Fruit fly (Drosophila melanogaster) whole organism, embryonic: ENCODE data around the gene cort.

Source experiments
- Awh ChIP-seq: fragments of 200-800 bp; sonication (Bioruptor generic); IDR thresholded peaks from 2 replicates; pipeline ENCODE4, ENCODE4 v1.3.6; 2022; ENCODE audit warnings: missing biosample characterization, missing genetic modification characterization
- BEAF-32 ChIP-seq: fragments of 200-800 bp; sonication (Bioruptor generic); optimal IDR thresholded peaks from 3 replicates; lab custom pipeline; 2017; ENCODE audit warnings: missing biosample characterization, missing genetic modification characterization, mild to moderate bottlenecking, moderate library complexity, missing genetic modification reagents
- Bgb ChIP-seq: fragments of 200-800 bp; sonication (Bioruptor generic); IDR thresholded peaks from 2 replicates; pipeline ENCODE4 v1.3.6; 2022; ENCODE audit warnings: missing biosample characterization, missing genetic modification characterization; ENCODE audit not compliant: partially characterized antibody
- CG10321 ChIP-seq: fragments of 200-800 bp; sonication (Bioruptor generic); IDR thresholded peaks from 2 replicates; pipeline ENCODE4 v1.3.6; 2022; ENCODE audit warnings: missing biosample characterization, missing genetic modification characterization
- CG12942 ChIP-seq: fragments of 200-800 bp; sonication (Bioruptor generic); optimal IDR thresholded peaks from 3 replicates; lab custom pipeline; 2016; ENCODE audit warnings: missing biosample characterization, missing genetic modification characterization
- CG13624 ChIP-seq: fragments of 200-800 bp; sonication (Bioruptor generic); optimal IDR thresholded peaks from 2 replicates; lab custom pipeline; 2016; ENCODE audit warnings: missing biosample characterization, missing genetic modification characterization
- CG14441 ChIP-seq: fragments of 200-800 bp; sonication (Bioruptor generic); IDR thresholded peaks from 2 replicates; pipeline ENCODE4 v1.3.6; 2022; ENCODE audit warnings: missing biosample characterization, missing genetic modification characterization
- CG1647 ChIP-seq: fragments of 200-800 bp; sonication (Bioruptor generic); optimal IDR thresholded peaks from 3 replicates; lab custom pipeline; 2016; ENCODE audit warnings: missing biosample characterization, missing genetic modification characterization
- CG17186 ChIP-seq: fragments of 200-800 bp; sonication (Bioruptor generic); optimal IDR thresholded peaks from 3 replicates; lab custom pipeline; 2017; ENCODE audit warnings: missing biosample characterization, missing genetic modification reagents, missing genetic modification characterization
- CG17361 ChIP-seq: fragments of 200-800 bp; sonication (Bioruptor generic); IDR thresholded peaks from 3 replicates; pipeline ENCODE4 v1.3.6; 2022; ENCODE audit warnings: missing biosample characterization, missing genetic modification characterization
- CG1792 ChIP-seq: fragments of 200-800 bp; sonication (Bioruptor generic); optimal IDR thresholded peaks from 2 replicates; lab custom pipeline; 2016; ENCODE audit warnings: missing biosample characterization, missing genetic modification characterization
- CG2678 ChIP-seq: fragments of 200-800 bp; sonication (Bioruptor generic); optimal IDR thresholded peaks from 3 replicates; lab custom pipeline; 2019; ENCODE audit warnings: missing biosample characterization, mild to moderate bottlenecking, missing genetic modification characterization, moderate library complexity
- CG2712 ChIP-seq: fragments of 200-800 bp; optimal IDR thresholded peaks from 3 replicates; lab custom pipeline; 2019; ENCODE audit warnings: missing biosample characterization, mild to moderate bottlenecking, missing genetic modification characterization, moderate library complexity
- CG32767 ChIP-seq: fragments of 200-800 bp; sonication (Bioruptor generic); IDR thresholded peaks from 2 replicates; pipeline ENCODE4 v1.3.6; 2022; ENCODE audit warnings: missing biosample characterization, missing genetic modification characterization
- CG3847 ChIP-seq: fragments of 200-800 bp; sonication (Bioruptor generic); IDR thresholded peaks from 2 replicates; pipeline ENCODE4 v1.3.6; 2022; ENCODE audit warnings: missing biosample characterization, missing genetic modification characterization
- CG7357 ChIP-seq: fragments of 200-800 bp; sonication (Bioruptor generic); IDR thresholded peaks from 3 replicates; pipeline ENCODE4 v1.3.6; 2022; ENCODE audit warnings: missing biosample characterization, missing genetic modification characterization
- CG7963 ChIP-seq: fragments of 200-800 bp; sonication (Bioruptor generic); IDR thresholded peaks from 3 replicates; pipeline ENCODE4 v1.3.6; 2022; ENCODE audit warnings: missing biosample characterization, missing genetic modification characterization; ENCODE audit not compliant: partially characterized antibody
- CG9797 ChIP-seq: fragments of 200-800 bp; sonication (Bioruptor generic); optimal IDR thresholded peaks from 3 replicates; lab custom pipeline; 2018; ENCODE audit warnings: missing biosample characterization, mild to moderate bottlenecking, missing genetic modification characterization
- Dbx ChIP-seq: fragments of 200-800 bp; sonication (Bioruptor generic); IDR thresholded peaks from 3 replicates; pipeline ENCODE4 v1.3.6; 2022; ENCODE audit warnings: missing biosample characterization, missing genetic modification characterization
- Dll ChIP-seq: fragments of 200-800 bp; sonication (Bioruptor generic); IDR thresholded peaks from 4 replicates; pipeline ENCODE4 v1.3.6; 2022; ENCODE audit warnings: missing biosample characterization, missing genetic modification characterization; ENCODE audit not compliant: partially characterized antibody
- Doc3 ChIP-seq: fragments of 200-800 bp; sonication (Bioruptor generic); IDR thresholded peaks from 3 replicates; pipeline ENCODE4 v1.3.6; 2022; ENCODE audit warnings: missing biosample characterization, missing genetic modification characterization; ENCODE audit not compliant: partially characterized antibody
- Dp ChIP-seq: fragments of 200-800 bp; sonication (Bioruptor generic); optimal IDR thresholded peaks from 2 replicates; lab custom pipeline; 2018; ENCODE audit warnings: missing biosample characterization, mild to moderate bottlenecking, missing genetic modification characterization, moderate library complexity
- E2f1 ChIP-seq: fragments of 200-800 bp; sonication (Bioruptor generic); IDR thresholded peaks from 2 replicates; pipeline ENCODE4 v1.3.6; 2022; ENCODE audit warnings: missing biosample characterization, missing genetic modification characterization
- Jarid2 ChIP-seq: fragments of 200-800 bp; sonication (Bioruptor generic); optimal IDR thresholded peaks from 3 replicates; lab custom pipeline; 2017; ENCODE audit warnings: mild to moderate bottlenecking, missing biosample characterization, missing genetic modification reagents, missing genetic modification characterization
- Mad ChIP-seq: fragments of 200-800 bp; sonication (Bioruptor generic); optimal IDR thresholded peaks from 2 replicates; lab custom pipeline; 2016; ENCODE audit warnings: missing biosample characterization, missing genetic modification characterization
- Mes4 ChIP-seq: fragments of 200-800 bp; sonication (Bioruptor generic); optimal IDR thresholded peaks from 2 replicates; lab custom pipeline; 2016; ENCODE audit warnings: missing biosample characterization, missing genetic modification characterization
- NC2β ChIP-seq: fragments of 200-800 bp; sonication (Bioruptor generic); optimal IDR thresholded peaks from 2 replicates; lab custom pipeline; 2016; ENCODE audit warnings: missing biosample characterization, missing genetic modification characterization
- Pdp1 ChIP-seq, 2 experiments: fragments of 200-800 bp; sonication (Bioruptor generic); optimal IDR thresholded peaks; 3 replicates each; lab custom pipeline; 2016; ENCODE audit warnings: missing biosample characterization in 2 of 2, missing genetic modification characterization in 2 of 2, mild to moderate bottlenecking in 1 of 2, moderate library complexity in 1 of 2
- Rfx ChIP-seq: fragments of 200-800 bp; sonication (Bioruptor generic); IDR thresholded peaks from 2 replicates; pipeline ENCODE4 v1.3.6; 2022; ENCODE audit warnings: missing biosample characterization, missing genetic modification characterization
- crc ChIP-seq: fragments of 200-800 bp; sonication (Bioruptor generic); optimal IDR thresholded peaks from 2 replicates; lab custom pipeline; 2016; ENCODE audit warnings: missing biosample characterization, missing genetic modification characterization
- danr ChIP-seq: fragments of 200-800 bp; sonication (Bioruptor generic); IDR thresholded peaks from 2 replicates; pipeline ENCODE4 v1.3.6; 2022; ENCODE audit warnings: missing biosample characterization, missing genetic modification characterization
- dati ChIP-seq: fragments of 200-800 bp; sonication (Bioruptor generic); IDR thresholded peaks from 2 replicates; pipeline ENCODE4 v1.3.6; 2022; ENCODE audit warnings: missing biosample characterization, missing genetic modification characterization
- ewg ChIP-seq: fragments of 200-800 bp; sonication (Bioruptor generic); optimal IDR thresholded peaks from 3 replicates; lab custom pipeline; 2017; ENCODE audit warnings: mild to moderate bottlenecking, missing biosample characterization, missing genetic modification reagents, missing genetic modification characterization
- gcm ChIP-seq: fragments of 200-800 bp; sonication (Bioruptor generic); optimal IDR thresholded peaks from 2 replicates; lab custom pipeline; 2019; ENCODE audit warnings: missing biosample characterization, mild to moderate bottlenecking, missing genetic modification characterization, moderate library complexity
- grn ChIP-seq: fragments of 200-800 bp; sonication (Bioruptor generic); optimal IDR thresholded peaks from 3 replicates; lab custom pipeline; 2017; ENCODE audit warnings: missing biosample characterization, missing genetic modification characterization
- hbn ChIP-seq: fragments of 200-800 bp; sonication (Bioruptor generic); IDR thresholded peaks from 2 replicates; pipeline ENCODE4 v1.3.6; 2022; ENCODE audit warnings: missing biosample characterization, missing genetic modification characterization; ENCODE audit not compliant: partially characterized antibody
- lab ChIP-seq: fragments of 200-800 bp; sonication (Bioruptor generic); optimal IDR thresholded peaks from 3 replicates; lab custom pipeline; 2017; ENCODE audit warnings: missing biosample characterization, missing genetic modification characterization, mild to moderate bottlenecking, moderate library complexity, missing genetic modification reagents
- lov ChIP-seq, 2 experiments: fragments of 200-800 bp in 1 of 2; fragments of >200 bp in 1 of 2; sonication (Bioruptor generic) in 1 of 2; IDR thresholded peaks in 1 of 2; optimal IDR thresholded peaks in 1 of 2; 2 replicates in 1 of 2; 3 replicates in 1 of 2; pipeline versions ENCODE4 v1.3.6 to Lab custom; 2017 to 2022; ENCODE audit warnings: missing biosample characterization in 1 of 2, missing genetic modification characterization in 1 of 2
- mirr ChIP-seq: fragments of 200-800 bp; sonication (Bioruptor generic); optimal IDR thresholded peaks from 3 replicates; lab custom pipeline; 2018; ENCODE audit warnings: missing biosample characterization, mild to moderate bottlenecking, missing genetic modification characterization
- nau ChIP-seq: fragments of 200-800 bp; sonication (Bioruptor generic); optimal IDR thresholded peaks from 3 replicates; lab custom pipeline; 2017; ENCODE audit warnings: missing biosample characterization, mild to moderate bottlenecking, missing genetic modification characterization, missing genetic modification reagents
- pfk ChIP-seq: fragments of 200-800 bp; sonication (Bioruptor generic); optimal IDR thresholded peaks from 2 replicates; lab custom pipeline; 2018; ENCODE audit warnings: missing biosample characterization, mild to moderate bottlenecking, missing genetic modification characterization, moderate library complexity
- sens ChIP-seq: fragments of 200-800 bp; sonication (Bioruptor generic); peaks from one replicate; lab custom pipeline; 2016; ENCODE audit warnings: missing biosample characterization, missing genetic modification characterization
- slou ChIP-seq: fragments of 200-800 bp; sonication (Bioruptor generic); optimal IDR thresholded peaks from 3 replicates; lab custom pipeline; 2016; ENCODE audit warnings: missing biosample characterization, missing genetic modification characterization
- sna ChIP-seq: fragments of 200-800 bp; sonication (Bioruptor generic); IDR thresholded peaks from 2 replicates; pipeline ENCODE4 v1.3.6; 2022; ENCODE audit warnings: missing biosample characterization, missing genetic modification characterization; ENCODE audit not compliant: partially characterized antibody
- so ChIP-seq: fragments of 200-800 bp; sonication (Bioruptor generic); IDR thresholded peaks from 3 replicates; pipeline ENCODE4 v1.3.6; 2022; ENCODE audit warnings: missing biosample characterization, missing genetic modification characterization
- stwl ChIP-seq: fragments of 200-800 bp; sonication (Bioruptor generic); optimal IDR thresholded peaks from 3 replicates; lab custom pipeline; 2018; ENCODE audit warnings: missing biosample characterization, mild to moderate bottlenecking, missing genetic modification characterization, moderate library complexity
- unc-4 ChIP-seq: fragments of 200-800 bp; sonication (Bioruptor generic); IDR thresholded peaks from 2 replicates; pipeline ENCODE4 v1.3.6; 2022; ENCODE audit warnings: missing biosample characterization, missing genetic modification characterization; ENCODE audit not compliant: partially characterized antibody
- usp ChIP-seq: fragments of >200 bp; optimal IDR thresholded peaks from 2 replicates; lab custom pipeline; 2017; ENCODE audit warnings: missing biosample characterization, missing genetic modification characterization
- zf30C ChIP-seq: fragments of 200-800 bp; sonication (Bioruptor generic); optimal IDR thresholded peaks from 3 replicates; lab custom pipeline; 2018; ENCODE audit warnings: missing biosample characterization, mild to moderate bottlenecking, missing genetic modification characterization

The cort gene

DNA sequence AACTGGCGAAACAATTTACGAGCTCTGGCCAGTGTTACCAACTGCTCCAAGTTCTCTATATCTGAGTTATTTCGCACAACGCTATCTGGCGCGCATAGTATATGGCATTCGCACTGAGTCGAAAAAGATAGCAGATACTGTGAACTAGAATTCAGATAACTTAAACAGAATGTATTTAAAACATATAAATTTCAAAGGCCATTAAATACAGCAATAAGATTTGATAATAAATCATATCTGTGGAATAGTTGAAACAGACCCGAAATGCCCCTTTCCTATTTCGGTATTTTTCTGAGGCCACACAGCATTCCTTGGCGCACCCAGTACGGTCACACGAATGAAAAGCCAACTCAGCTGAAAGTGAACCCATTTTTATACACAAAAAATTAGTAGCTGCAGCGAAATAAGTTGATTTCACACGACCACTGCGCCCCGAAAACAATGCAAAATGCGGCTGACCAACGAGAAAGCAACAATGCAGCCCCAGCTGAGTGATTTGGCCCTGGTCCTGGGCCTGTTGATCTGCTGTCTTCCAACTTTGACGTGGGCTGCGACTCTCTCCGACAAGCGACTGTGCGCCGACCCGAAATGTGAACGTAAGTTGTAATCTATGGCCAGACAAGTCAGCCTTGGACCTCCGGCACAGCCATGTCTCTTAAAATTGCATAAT is 27.2 kb downstream of the cort start, which contains the start of the genes CG31635 and Tango1 (continued):
- peak; percentile 36 for TF ChIP-seq CG13624
- TF ChIP-seq grn (GFP tag; lab: Kevin White, UChicago): no peak
- peak; percentile 50 for TF ChIP-seq BEAF-32 (GFP tag; lab: Kevin White, UChicago)
- no peak for TF ChIP-seq Mes4 (GFP tag; lab: Kevin White, UChicago)
- TF ChIP-seq Awh (GFP tag; lab: Robert Waterston, UW): no peak
- TF ChIP-seq usp: no peak
- TF ChIP-seq crc (GFP tag; lab: Kevin White, UChicago): peak; percentile 10
- TF ChIP-seq lov (optimal IDR thresholded peaks at IDR 0.05; lab: Kevin White, UChicago): no peak
- TF ChIP-seq lov (GFP tag; IDR thresholded peaks at IDR 0.05; lab: Robert Waterston, UW): no peak
- peak; percentile 33 for TF ChIP-seq CG2712 (tag; lab: Kevin White, UChicago)
- TF ChIP-seq Mad (GFP tag; lab: Kevin White, UChicago): no peak
- peak; percentile 94 for TF ChIP-seq CG7357 (GFP tag; lab: Robert Waterston, UW)
- TF ChIP-seq Dbx: 0 out of 3 replicates have a peak, but pooled peaks have one; percentile 52
- no peak for TF ChIP-seq sens (GFP tag; lab: Kevin White, UChicago)
- TF ChIP-seq gcm (GFP tag; lab: Kevin White, UChicago): no peak
- TF ChIP-seq CG10321 (GFP tag; lab: Robert Waterston, UW): no peak
- TF ChIP-seq stwl (tag; lab: Kevin White, UChicago): peak; percentile 66
- TF ChIP-seq CG17186 (GFP tag; lab: Kevin White, UChicago): peak; percentile 92
- TF ChIP-seq Dll (GFP tag; lab: Robert Waterston, UW): 0 out of 4 replicates have a peak, but pooled peaks have one; percentile 20
- no peak for TF ChIP-seq CG32767
- TF ChIP-seq CG3847 (GFP tag; lab: Robert Waterston, UW): peak; percentile 32; the same call in 1 of the 2 replicates
- no peak for TF ChIP-seq zf30C
- no peak for TF ChIP-seq ewg (GFP tag; lab: Kevin White, UChicago)
- TF ChIP-seq Rfx (GFP tag; lab: Robert Waterston, UW): no peak; the same call in 1 of the 2 replicates
- no peak for TF ChIP-seq CG1792
- TF ChIP-seq hbn (GFP tag; lab: Robert Waterston, UW): no peak
- TF ChIP-seq CG9797 (GFP tag; lab: Kevin White, UChicago): peak; percentile 97
- TF ChIP-seq CG1647 (GFP tag; lab: Kevin White, UChicago): no peak
- peak; percentile 65 for TF ChIP-seq Dp (GFP tag; lab: Kevin White, UChicago)
- no peak for TF ChIP-seq Bgb
- no peak for TF ChIP-seq mirr (GFP tag; lab: Kevin White, UChicago)
- peak; percentile 19; the same call in 1 of the 2 replicates for TF ChIP-seq E2f1 (GFP tag; lab: Robert Waterston, UW)
- no peak; the same call in none of the 3 replicates for TF ChIP-seq CG17361 (GFP tag; lab: Robert Waterston, UW)
- TF ChIP-seq sna (GFP tag; lab: Robert Waterston, UW): no peak
- TF ChIP-seq pfk (GFP tag; lab: Kevin White, UChicago): no peak
- no peak for TF ChIP-seq Jarid2 (GFP tag; lab: Kevin White, UChicago)
- TF ChIP-seq Doc3 (GFP tag; lab: Robert Waterston, UW): no peak
- TF ChIP-seq dati (GFP tag; lab: Robert Waterston, UW): no peak
- TF ChIP-seq CG2678: no peak
- no peak for TF ChIP-seq danr
- TF ChIP-seq lab (GFP tag; lab: Kevin White, UChicago): no peak
- TF ChIP-seq unc-4 (GFP tag; lab: Robert Waterston, UW): no peak
- 0 out of 2 replicates have a peak, but pooled peaks have one; percentile 14 for TF ChIP-seq CG14441 (GFP tag; lab: Robert Waterston, UW)
- no peak for TF ChIP-seq CG7963
- TF ChIP-seq so (GFP tag; lab: Robert Waterston, UW): no peak
- no peak for TF ChIP-seq CG12942 (GFP tag; lab: Kevin White, UChicago)
- TF ChIP-seq nau (GFP tag; lab: Kevin White, UChicago): no peak
- TF ChIP-seq NC2β (GFP tag; lab: Kevin White, UChicago): no peak
- no peak for TF ChIP-seq slou (GFP tag; lab: Kevin White, UChicago)
- TF ChIP-seq Pdp1 (GFP tag; optimal IDR thresholded peaks at IDR 0.05; lab: Kevin White, UChicago): peak; percentile 35 to 37
